Worm (Caenorhabditis elegans): ENCODE data around the gene spe-42.

spe-42 gene

ce11 chrV:11755848-11756247 lies 19.1 kb upstream of the spe-42 start:
- TF ChIP-seq rnt-1 (tag; optimal IDR thresholded peaks at IDR 0.05) (no peak), alr-1 (tag; optimal IDR thresholded peaks at IDR 0.05; ENCODE audit: borderline replicate concordance) (no peak), unc-62 (GFP tag; optimal IDR thresholded peaks at IDR 0.05) (no peak), blmp-1 (tag; optimal IDR thresholded peaks at IDR 0.05) (no peak), jun-1 (tag; optimal IDR thresholded peaks at IDR 0.05) (no peak), elt-2 (tag; optimal IDR thresholded peaks at IDR 0.05) (peak; percentile 63), nhr-90 (tag; optimal IDR thresholded peaks at IDR 0.05; ENCODE audit: poor library complexity) (no peak), egl-27 (tag; optimal IDR thresholded peaks at IDR 0.05) (no peak), swsn-7 (tag; optimal IDR thresholded peaks at IDR 0.05) (no peak)

DNA sequence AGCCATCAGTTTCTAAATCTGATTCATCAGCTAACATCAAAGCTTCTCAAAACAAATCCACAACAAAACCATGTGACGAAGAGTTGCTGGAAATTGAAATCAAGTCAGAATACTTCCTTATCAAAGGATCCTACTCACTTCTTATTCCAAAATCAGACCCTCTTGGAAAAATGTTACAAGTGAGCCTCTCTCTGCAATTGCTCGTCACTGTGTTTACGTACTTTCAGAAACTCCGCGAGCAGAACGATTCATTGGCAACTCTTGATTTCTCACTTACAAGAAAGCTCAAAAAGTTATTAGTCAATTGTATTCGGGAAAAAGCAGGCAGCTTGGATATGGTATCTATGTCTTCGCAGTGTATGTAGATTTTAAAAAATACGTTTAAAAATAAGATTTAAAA lies 14.7 kb upstream of the spe-42 start:
- TF ChIP-seq lsy-2 (tag; optimal IDR thresholded peaks at IDR 0.05) (peak in 1 of 2 experiments; percentile 10), F16B12.6 (tag; optimal IDR thresholded peaks at IDR 0.05) (peak; percentile 68), ztf-4 (tag; optimal IDR thresholded peaks at IDR 0.05) (no peak), snpc-4 (tag; optimal IDR thresholded peaks at IDR 0.05) (no peak), isw-1 (GFP tag; IDR thresholded peaks at IDR 0.05) (no peak), rnt-1 (tag; optimal IDR thresholded peaks at IDR 0.05) (peak; percentile 10), nhr-84 (tag; optimal IDR thresholded peaks at IDR 0.05) (no peak), ces-1 (GFP tag; optimal IDR thresholded peaks at IDR 0.05) (no peak), efl-3 (GFP tag; optimal IDR thresholded peaks at IDR 0.05) (no peak), mep-1 (tag; optimal IDR thresholded peaks at IDR 0.05) (no peak), efl-1 (optimal IDR thresholded peaks at IDR 0.05) (no peak), efl-1 (GFP tag; optimal IDR thresholded peaks at IDR 0.05 in 1 of 2) (peak in 1 of 2 experiments; percentile 83)

DNA sequence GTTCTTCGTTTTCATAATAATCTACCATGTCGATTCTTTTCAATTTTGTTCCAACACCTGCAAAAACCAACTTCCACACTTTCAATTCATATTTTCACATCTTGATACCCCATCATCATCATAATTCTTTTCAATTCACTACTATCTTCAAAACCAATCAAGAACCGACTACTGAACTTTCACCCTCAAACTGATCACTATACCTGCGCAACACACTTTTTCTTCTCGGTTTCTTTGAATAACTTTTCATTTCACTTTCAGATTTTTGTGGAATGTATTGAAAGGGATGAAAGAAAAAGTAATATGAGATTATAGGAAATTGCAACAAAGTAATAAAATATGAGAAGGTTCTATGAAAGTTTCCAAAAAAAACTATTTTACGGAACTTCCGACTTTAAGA lies 4.3 kb upstream of the spe-42 start:
- TF ChIP-seq blmp-1 (tag; optimal IDR thresholded peaks at IDR 0.05) (peak; percentile 96), sox-4 (tag; optimal IDR thresholded peaks at IDR 0.05) (no peak), vab-15 (tag; optimal IDR thresholded peaks at IDR 0.05) (no peak)

DNA sequence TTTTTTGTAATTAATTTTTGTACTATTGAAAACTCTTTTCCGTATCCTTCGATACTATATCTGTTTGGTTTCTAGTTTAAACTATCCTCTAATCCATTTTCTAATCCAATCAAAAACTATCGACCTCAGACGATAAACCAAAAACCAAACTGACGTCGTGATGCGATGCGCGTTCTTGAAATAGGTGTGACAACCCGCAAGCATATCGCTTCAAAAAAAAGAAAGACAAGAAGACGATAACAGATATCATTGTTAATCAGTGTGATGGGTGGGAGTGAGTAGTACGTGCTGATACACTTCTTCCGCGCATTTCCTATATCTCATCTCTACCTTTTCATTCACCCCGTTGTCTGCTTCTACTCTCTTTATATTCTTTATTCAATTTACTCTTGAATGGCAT lies 3.0 kb upstream of the spe-42 start, which contains the start of gene T04F3.1:
Gene T04F3.1, plus strand, starts transcription at position 246 of the 400 bp plus-strand sequence.
- TF ChIP-seq ces-1 (GFP tag; optimal IDR thresholded peaks at IDR 0.05) (no peak), fkh-10 (GFP tag; optimal IDR thresholded peaks at IDR 0.05) (no peak), ama-1 (optimal IDR thresholded peaks at IDR 0.05) (no peak), lin-14 (GFP tag; optimal IDR thresholded peaks at IDR 0.05) (peak; percentile 44), hlh-4 (tag; optimal IDR thresholded peaks at IDR 0.05) (no peak), pax-3 (tag; optimal IDR thresholded peaks at IDR 0.05) (no peak), nhr-85 (tag) (no peak), tbx-2 (tag; optimal IDR thresholded peaks at IDR 0.05) (no peak), blmp-1 (tag; optimal IDR thresholded peaks at IDR 0.05) (peak; percentile 77), fos-1 (tag; optimal IDR thresholded peaks at IDR 0.05) (no peak), elt-3 (tag; optimal IDR thresholded peaks at IDR 0.05) (peak in 5 of 6 experiments; percentile 16 to 73 (median 67)), unc-86 (tag; optimal IDR thresholded peaks at IDR 0.05) (no peak), C34B4.2 (tag; optimal IDR thresholded peaks at IDR 0.05) (no peak), C16A3.4 (tag; optimal IDR thresholded peaks at IDR 0.05) (no peak), swsn-7 (tag; optimal IDR thresholded peaks at IDR 0.05) (no peak), lir-3 (tag; optimal IDR thresholded peaks at IDR 0.05; ENCODE audit: poor library complexity) (no peak), pag-3 (tag; optimal IDR thresholded peaks at IDR 0.05; ENCODE audit: borderline replicate concordance, insufficient read depth) (no peak), dsc-1 (tag; optimal IDR thresholded peaks at IDR 0.05) (no peak), nhr-20 (tag; optimal IDR thresholded peaks at IDR 0.05) (peak; percentile 8), F16B12.6 (tag; optimal IDR thresholded peaks at IDR 0.05) (no peak), ceh-82 (tag; optimal IDR thresholded peaks at IDR 0.05) (no peak), elt-2 (tag; optimal IDR thresholded peaks at IDR 0.05) (no peak), fkh-8 (tag; optimal IDR thresholded peaks at IDR 0.05) (no peak), xbp-1 (tag; optimal IDR thresholded peaks at IDR 0.05) (no peak), ets-5 (GFP tag; IDR thresholded peaks at IDR 0.05) (no peak), hpl-2 (GFP tag; optimal IDR thresholded peaks at IDR 0.05) (no peak), mep-1 (tag; optimal IDR thresholded peaks at IDR 0.05) (no peak), unc-30 (tag; optimal IDR thresholded peaks at IDR 0.05) (no peak), mab-9 (GFP tag; IDR thresholded peaks at IDR 0.05) (no peak), nhr-76 (tag; optimal IDR thresholded peaks at IDR 0.05) (no peak), grh-1 (GFP tag; IDR thresholded peaks at IDR 0.05) (no peak), egl-27 (tag; optimal IDR thresholded peaks at IDR 0.05) (no peak), unc-130 (tag; optimal IDR thresholded peaks at IDR 0.05) (no peak), isw-1 (GFP tag; IDR thresholded peaks at IDR 0.05) (no peak), snpc-4 (tag; optimal IDR thresholded peaks at IDR 0.05) (no peak)
